Fruit fly (Drosophila melanogaster) whole organism, embryonic: ENCODE measurements around the gene Mtch.

ENCODE experiments used
- Atf6 ChIP-seq: fragments of 200-800 bp; sonication (Bioruptor generic); IDR thresholded peaks from 2 replicates; pipeline ENCODE4 v1.3.6; 2022; ENCODE audit warnings: missing biosample characterization, missing genetic modification characterization
- Bdp1 ChIP-seq: fragments of 200-800 bp; sonication (Bioruptor generic); optimal IDR thresholded peaks from 3 replicates; lab custom pipeline; 2016; ENCODE audit warnings: missing biosample characterization, missing genetic modification characterization
- CG11093 ChIP-seq: fragments of 200-800 bp; sonication (Bioruptor generic); IDR thresholded peaks from 3 replicates; pipeline ENCODE4 v1.3.6; 2022; ENCODE audit warnings: missing biosample characterization, missing genetic modification characterization
- CG13424 ChIP-seq: fragments of 200-800 bp; sonication (Bioruptor generic); optimal IDR thresholded peaks from 2 replicates; lab custom pipeline; 2019; ENCODE audit warnings: missing biosample characterization, mild to moderate bottlenecking, missing genetic modification characterization, moderate library complexity
- CG14050 ChIP-seq: fragments of 200-800 bp; sonication (Bioruptor generic); IDR thresholded peaks from 3 replicates; pipeline ENCODE4 v1.3.6; 2022; ENCODE audit warnings: missing biosample characterization, missing genetic modification characterization
- CG14441 ChIP-seq: fragments of 200-800 bp; sonication (Bioruptor generic); IDR thresholded peaks from 2 replicates; pipeline ENCODE4 v1.3.6; 2022; ENCODE audit warnings: missing biosample characterization, missing genetic modification characterization
- CG2129 ChIP-seq: fragments of 200-800 bp; sonication (Bioruptor generic); IDR thresholded peaks from 2 replicates; pipeline ENCODE4 v1.3.6; 2022; ENCODE audit warnings: missing biosample characterization, missing genetic modification characterization; ENCODE audit not compliant: partially characterized antibody
- CG2199 ChIP-seq: fragments of 200-800 bp; sonication (Bioruptor generic); IDR thresholded peaks from 3 replicates; pipeline ENCODE4 v1.3.6; 2022; ENCODE audit warnings: missing biosample characterization, missing genetic modification characterization
- CG31365 ChIP-seq: fragments of 200-800 bp; sonication (Bioruptor generic); optimal IDR thresholded peaks from 2 replicates; lab custom pipeline; 2018; ENCODE audit warnings: missing biosample characterization, mild to moderate bottlenecking, missing genetic modification characterization
- CG31388 ChIP-seq: fragments of 200-800 bp; sonication (Bioruptor generic); optimal IDR thresholded peaks from 2 replicates; lab custom pipeline; 2016; ENCODE audit warnings: missing biosample characterization, missing genetic modification characterization
- CG31441 ChIP-seq: fragments of 200-800 bp; sonication (Bioruptor generic); IDR thresholded peaks from 2 replicates; pipeline ENCODE4 v1.3.6; 2022; ENCODE audit warnings: missing biosample characterization, missing genetic modification characterization
- CG32532 ChIP-seq: fragments of 200-800 bp; sonication (Bioruptor generic); IDR thresholded peaks from 2 replicates; pipeline ENCODE4 v1.3.6; 2022; ENCODE audit warnings: missing biosample characterization, missing genetic modification characterization
- CG33213 ChIP-seq: fragments of 200-800 bp; sonication (Bioruptor generic); optimal IDR thresholded peaks from 3 replicates; lab custom pipeline; 2016; ENCODE audit warnings: missing biosample characterization, missing genetic modification characterization
- CG4730 ChIP-seq: fragments of 200-800 bp; sonication (Bioruptor generic); IDR thresholded peaks from 2 replicates; pipeline ENCODE4 v1.3.6; 2022; ENCODE audit warnings: missing biosample characterization, missing genetic modification characterization
- CG4854 ChIP-seq: fragments of 200-800 bp; sonication (Bioruptor generic); optimal IDR thresholded peaks from 2 replicates; lab custom pipeline; 2016; ENCODE audit warnings: missing biosample characterization, missing genetic modification characterization, inconsistent platforms
- CG5953 ChIP-seq: fragments of 200-800 bp; sonication (Bioruptor generic); IDR thresholded peaks from 2 replicates; pipeline ENCODE4 v1.3.6; 2022; ENCODE audit warnings: missing biosample characterization, missing genetic modification characterization
- D ChIP-seq, 2 experiments: fragments of 200-800 bp in 1 of 2; fragments of >200 bp in 1 of 2; sonication (Bioruptor generic) in 1 of 2; optimal IDR thresholded peaks; 2 replicates in 1 of 2; 3 replicates in 1 of 2; lab custom pipeline; 2017; ENCODE audit warnings: mild to moderate bottlenecking in 1 of 2, missing biosample characterization in 1 of 2, missing genetic modification characterization in 1 of 2, missing genetic modification reagents in 1 of 2
- Ets65A ChIP-seq: fragments of 200-800 bp; sonication (Bioruptor generic); peaks from one replicate; lab custom pipeline; 2016; ENCODE audit warnings: missing biosample characterization, missing genetic modification characterization
- GATAe ChIP-seq: fragments of 200-800 bp; sonication (Bioruptor generic); conservative IDR thresholded peaks from 2 replicates; pipeline ENCODE4 v1.3.6; 2022; ENCODE audit warnings: missing biosample characterization, missing genetic modification characterization
- H15 ChIP-seq: fragments of 200-800 bp; sonication (Bioruptor generic); IDR thresholded peaks from 3 replicates; pipeline ENCODE4 v1.3.6; 2022; ENCODE audit warnings: missing biosample characterization, missing genetic modification characterization
- NC2α ChIP-seq: fragments of 200-800 bp; sonication (Bioruptor generic); optimal IDR thresholded peaks from 2 replicates; lab custom pipeline; 2016; ENCODE audit warnings: missing biosample characterization, missing genetic modification characterization
- NC2β ChIP-seq: fragments of 200-800 bp; sonication (Bioruptor generic); optimal IDR thresholded peaks from 2 replicates; lab custom pipeline; 2016; ENCODE audit warnings: missing biosample characterization, missing genetic modification characterization
- Optix ChIP-seq: fragments of 200-800 bp; sonication (Bioruptor generic); IDR thresholded peaks from 3 replicates; pipeline ENCODE4 v1.3.6; 2022; ENCODE audit warnings: missing biosample characterization, missing genetic modification characterization
- Ravus ChIP-seq: fragments of 200-800 bp; sonication (Bioruptor generic); IDR thresholded peaks from 2 replicates; pipeline ENCODE4 v1.3.6; 2022; ENCODE audit warnings: missing biosample characterization, missing genetic modification characterization
- Six4 ChIP-seq: fragments of 200-800 bp; sonication (Bioruptor generic); optimal IDR thresholded peaks from 2 replicates; lab custom pipeline; 2016; ENCODE audit warnings: missing biosample characterization, missing genetic modification characterization
- abd-A ChIP-seq: fragments of 200-800 bp; sonication (Bioruptor generic); optimal IDR thresholded peaks from 3 replicates; lab custom pipeline; 2019; ENCODE audit warnings: missing biosample characterization, mild to moderate bottlenecking, missing genetic modification characterization, moderate library complexity
- br ChIP-seq: fragments of >200 bp; optimal IDR thresholded peaks from 2 replicates; lab custom pipeline; 2017
- chinmo ChIP-seq: fragments of 200-800 bp; sonication (Bioruptor generic); IDR thresholded peaks from 4 replicates; pipeline ENCODE4 v1.3.6; 2022; ENCODE audit warnings: missing biosample characterization, missing genetic modification characterization; ENCODE audit not compliant: partially characterized antibody
- chn ChIP-seq: fragments of 200-800 bp; sonication (Bioruptor generic); optimal IDR thresholded peaks from 2 replicates; lab custom pipeline; 2016; ENCODE audit warnings: missing biosample characterization, missing genetic modification characterization
- crc ChIP-seq: fragments of 200-800 bp; sonication (Bioruptor generic); optimal IDR thresholded peaks from 2 replicates; lab custom pipeline; 2016; ENCODE audit warnings: missing biosample characterization, missing genetic modification characterization
- dpn ChIP-seq, 2 experiments: fragments of 200-800 bp; sonication (Bioruptor generic); optimal IDR thresholded peaks; 3 replicates each; lab custom pipeline; 2016; ENCODE audit warnings: missing biosample characterization in 2 of 2, missing genetic modification characterization in 2 of 2
- dysf ChIP-seq: fragments of 200-800 bp; sonication (Bioruptor generic); IDR thresholded peaks from 3 replicates; pipeline ENCODE4 v1.3.6; 2022; ENCODE audit warnings: missing biosample characterization, missing genetic modification characterization
- ewg ChIP-seq: fragments of 200-800 bp; sonication (Bioruptor generic); optimal IDR thresholded peaks from 3 replicates; lab custom pipeline; 2017; ENCODE audit warnings: mild to moderate bottlenecking, missing biosample characterization, missing genetic modification reagents, missing genetic modification characterization
- exex ChIP-seq: fragments of 200-800 bp; sonication (Bioruptor generic); optimal IDR thresholded peaks from 4 replicates; lab custom pipeline; 2018; ENCODE audit warnings: missing biosample characterization, mild to moderate bottlenecking, missing genetic modification characterization, moderate library complexity
- ftz-f1 ChIP-seq: fragments of 200-800 bp; sonication (Bioruptor generic); optimal IDR thresholded peaks from 2 replicates; lab custom pipeline; 2016; ENCODE audit warnings: missing biosample characterization, missing genetic modification characterization
- hbn ChIP-seq: fragments of 200-800 bp; sonication (Bioruptor generic); IDR thresholded peaks from 2 replicates; pipeline ENCODE4 v1.3.6; 2022; ENCODE audit warnings: missing biosample characterization, missing genetic modification characterization; ENCODE audit not compliant: partially characterized antibody
- ind ChIP-seq: fragments of 200-800 bp; sonication (Bioruptor generic); optimal IDR thresholded peaks from 3 replicates; lab custom pipeline; 2016; ENCODE audit warnings: missing biosample characterization, missing genetic modification characterization
- kni ChIP-seq: fragments of 200-800 bp; sonication (Bioruptor generic); optimal IDR thresholded peaks from 3 replicates; lab custom pipeline; 2017; ENCODE audit warnings: mild to moderate bottlenecking, missing biosample characterization, missing genetic modification reagents, missing genetic modification characterization
- lab ChIP-seq: fragments of 200-800 bp; sonication (Bioruptor generic); optimal IDR thresholded peaks from 3 replicates; lab custom pipeline; 2017; ENCODE audit warnings: missing biosample characterization, missing genetic modification characterization, mild to moderate bottlenecking, moderate library complexity, missing genetic modification reagents
- lov ChIP-seq, 2 experiments: fragments of 200-800 bp in 1 of 2; fragments of >200 bp in 1 of 2; sonication (Bioruptor generic) in 1 of 2; IDR thresholded peaks in 1 of 2; optimal IDR thresholded peaks in 1 of 2; 2 replicates in 1 of 2; 3 replicates in 1 of 2; pipeline versions ENCODE4 v1.3.6 to Lab custom; 2017 to 2022; ENCODE audit warnings: missing biosample characterization in 1 of 2, missing genetic modification characterization in 1 of 2
- otp ChIP-seq: fragments of 200-800 bp; sonication (Bioruptor generic); IDR thresholded peaks from 3 replicates; pipeline ENCODE4, ENCODE4 v1.3.6; 2022; ENCODE audit warnings: missing biosample characterization, missing genetic modification characterization
- pan ChIP-seq, 4 experiments: fragments of >200 bp in 3 of 4; fragments of 200-800 bp in 1 of 4; sonication (Bioruptor generic) in 1 of 4; optimal IDR thresholded peaks in 3 of 4; IDR thresholded peaks in 1 of 4; 2 replicates each; pipeline versions ENCODE4 v1.3.6 to Lab custom; 2017 to 2022; ENCODE audit warnings: missing biosample characterization in 2 of 4, missing genetic modification characterization in 2 of 4, mixed read lengths in 1 of 4
- scrt ChIP-seq: fragments of 200-800 bp; sonication (Bioruptor generic); optimal IDR thresholded peaks from 2 replicates; lab custom pipeline; 2018; ENCODE audit warnings: missing biosample characterization, mild to moderate bottlenecking, missing genetic modification characterization, moderate library complexity
- slbo ChIP-seq: fragments of 200-800 bp; sonication (Bioruptor generic); IDR thresholded peaks from 2 replicates; pipeline ENCODE4 v1.3.6; 2022; ENCODE audit warnings: missing biosample characterization, missing genetic modification characterization
- sqz ChIP-seq: fragments of 200-800 bp; sonication (Bioruptor generic); optimal IDR thresholded peaks from 3 replicates; lab custom pipeline; 2018; ENCODE audit warnings: missing biosample characterization, mild to moderate bottlenecking, missing genetic modification characterization
- twi ChIP-seq: fragments of 200-800 bp; optimal IDR thresholded peaks from 2 replicates; lab custom pipeline; 2019; ENCODE audit warnings: missing biosample characterization, mild to moderate bottlenecking, missing genetic modification characterization, moderate library complexity

Gene Mtch

DNA sequence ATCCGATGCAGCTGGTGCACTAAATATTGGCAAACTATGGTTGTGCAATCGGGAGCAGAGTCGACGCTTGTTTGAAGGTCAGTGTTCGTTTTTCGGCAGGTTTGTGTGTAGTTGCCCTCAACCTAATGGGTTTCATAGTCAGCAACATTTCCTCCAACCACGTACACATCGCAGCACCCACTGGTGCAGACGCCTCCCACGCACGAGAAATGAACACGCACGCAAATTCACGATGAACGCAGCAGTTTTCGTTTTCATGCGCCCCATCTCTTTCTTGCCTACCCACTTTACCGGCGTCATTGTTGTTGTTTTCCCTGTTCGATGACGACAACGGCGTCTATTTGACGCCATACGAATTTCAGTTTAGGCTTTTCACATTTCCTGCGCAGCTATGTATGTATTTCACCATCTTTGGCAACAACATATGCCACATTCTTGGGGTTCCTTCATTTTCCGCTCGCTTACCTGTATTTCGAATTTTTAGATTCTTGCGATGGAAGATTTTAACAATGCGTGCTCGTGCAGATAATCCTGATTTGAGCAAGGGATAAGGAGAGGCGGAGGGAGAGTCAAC is 46.7 kb upstream of the Mtch start (continued):
- TF ChIP-seq NC2α (GFP tag; lab: Kevin White, UChicago) (no peak), CG31388 (GFP tag; lab: Kevin White, UChicago) (no peak), CG14050 (GFP tag; lab: Robert Waterston, UW) (no peak), chn (GFP tag; lab: Kevin White, UChicago) (no peak), CG11093 (GFP tag; lab: Robert Waterston, UW) (no peak), H15 (GFP tag; lab: Robert Waterston, UW) (no peak), kni (GFP tag; lab: Kevin White, UChicago) (peak; percentile 35), twi (tag; lab: Kevin White, UChicago) (peak; percentile 6), CG14441 (GFP tag; lab: Robert Waterston, UW) (no peak), Atf6 (GFP tag; lab: Robert Waterston, UW) (no peak), CG2129 (GFP tag; lab: Robert Waterston, UW) (no peak), GATAe (no peak), CG4730 (GFP tag; lab: Robert Waterston, UW) (no peak), pan (optimal IDR thresholded peaks at IDR 0.05; lab: Kevin White, UChicago) (no peak), pan (GFP tag; optimal IDR thresholded peaks at IDR 0.05 in 1 of 2, IDR thresholded peaks at IDR 0.05 in 1 of 2) (no peak), lab (no peak), chinmo (GFP tag; lab: Robert Waterston, UW) (peak; percentile 70; the same call in 1 of the 4 replicates), D (optimal IDR thresholded peaks at IDR 0.05; lab: Kevin White, UChicago) (peak; percentile 46), D (GFP tag; optimal IDR thresholded peaks at IDR 0.05; lab: Kevin White, UChicago) (no peak), Optix (GFP tag; lab: Robert Waterston, UW) (no peak), scrt (GFP tag; lab: Kevin White, UChicago) (no peak), crc (no peak), CG32532 (no peak)

dm6 chr3L:139574-140567 is 44.6 kb upstream of the Mtch start:
- no peak for TF ChIP-seq Bdp1 (GFP tag; lab: Kevin White, UChicago)
- peak; percentile 8 for TF ChIP-seq ind (GFP tag; lab: Kevin White, UChicago)
- TF ChIP-seq CG31365 (tag; lab: Kevin White, UChicago): no peak
- 0 out of 2 replicates have a peak, but pooled peaks have one; percentile 6 for TF ChIP-seq slbo (GFP tag; lab: Robert Waterston, UW)
- TF ChIP-seq NC2β (GFP tag; lab: Kevin White, UChicago): peak; percentile 2
- TF ChIP-seq dysf (GFP tag; lab: Robert Waterston, UW): no peak
- no peak for TF ChIP-seq otp (GFP tag; lab: Robert Waterston, UW)
- no peak for TF ChIP-seq Ets65A (GFP tag; lab: Kevin White, UChicago)
- no peak for TF ChIP-seq CG13424 (tag; lab: Kevin White, UChicago)
- no peak for TF ChIP-seq hbn (GFP tag; lab: Robert Waterston, UW)
- TF ChIP-seq CG33213: no peak
- TF ChIP-seq CG4854: no peak
- TF ChIP-seq br (lab: Kevin White, UChicago): no peak
- 0 out of 3 replicates have a peak, but pooled peaks have one; percentile 51 for TF ChIP-seq CG2199 (GFP tag; lab: Robert Waterston, UW)
- peak; percentile 27 for TF ChIP-seq sqz (GFP tag; lab: Kevin White, UChicago)
- peak; percentile 71 for TF ChIP-seq ftz-f1 (GFP tag; lab: Kevin White, UChicago)
- TF ChIP-seq CG31441 (GFP tag; lab: Robert Waterston, UW): no peak
- TF ChIP-seq CG5953 (GFP tag; lab: Robert Waterston, UW): no peak
- TF ChIP-seq Ravus (GFP tag; lab: Robert Waterston, UW): no peak
- no peak for TF ChIP-seq ewg (GFP tag; lab: Kevin White, UChicago)
- TF ChIP-seq kni (GFP tag; lab: Kevin White, UChicago): no peak
- TF ChIP-seq exex (tag; lab: Kevin White, UChicago): peak; percentile 78
- no peak for TF ChIP-seq H15 (GFP tag; lab: Robert Waterston, UW)
- TF ChIP-seq Six4 (GFP tag; lab: Kevin White, UChicago): no peak
- TF ChIP-seq dpn (GFP tag; optimal IDR thresholded peaks at IDR 0.05; lab: Kevin White, UChicago): no peak
- TF ChIP-seq lov (optimal IDR thresholded peaks at IDR 0.05; lab: Kevin White, UChicago): no peak
- no peak for TF ChIP-seq lov (GFP tag; IDR thresholded peaks at IDR 0.05; lab: Robert Waterston, UW)
- TF ChIP-seq CG2129 (GFP tag; lab: Robert Waterston, UW): no peak
- peak; percentile 70 for TF ChIP-seq abd-A (tag; lab: Kevin White, UChicago)
